Fruit fly (Drosophila melanogaster): ENCODE data around the gene Nep5.

Gene Nep5

dm6 chr3R:27109458-27109857, 45.5 kb upstream of the Nep5 start:
- no peak for TF ChIP-seq Hr83 (GFP tag; optimal IDR thresholded peaks at IDR 0.05; ENCODE audit: poor library complexity, severe bottlenecking)
- no peak for TF ChIP-seq Mio (GFP tag; optimal IDR thresholded peaks at IDR 0.05)
- no peak for TF ChIP-seq br (GFP tag; optimal IDR thresholded peaks at IDR 0.05)
- no peak for TF ChIP-seq CrebA (GFP tag; optimal IDR thresholded peaks at IDR 0.05; ENCODE audit: borderline replicate concordance)
- TF ChIP-seq Dif (GFP tag; optimal IDR thresholded peaks at IDR 0.05; ENCODE audit: partially characterized antibody) = no peak
- no peak for TF ChIP-seq rgr (GFP tag; optimal IDR thresholded peaks at IDR 0.05)
- no peak for TF ChIP-seq Sp1 (GFP tag; optimal IDR thresholded peaks at IDR 0.05)
- no peak for TF ChIP-seq lola (GFP tag; optimal IDR thresholded peaks at IDR 0.05)
- TF ChIP-seq Hr78 (GFP tag; optimal IDR thresholded peaks at IDR 0.05) = no peak
- no peak for TF ChIP-seq Myc (optimal IDR thresholded peaks at IDR 0.05)
- TF ChIP-seq HLH106 (tag; optimal IDR thresholded peaks at IDR 0.05) = no peak
- no peak for TF ChIP-seq Rel (GFP tag; optimal IDR thresholded peaks at IDR 0.05)
- no peak for TF ChIP-seq Rel (tag; optimal IDR thresholded peaks at IDR 0.05)
- no peak for TF ChIP-seq N (GFP tag; optimal IDR thresholded peaks at IDR 0.05)

dm6 chr3R:27108111-27108510, 44.1 kb upstream of the Nep5 start:
- no peak for TF ChIP-seq sage (GFP tag; optimal IDR thresholded peaks at IDR 0.05)
- TF ChIP-seq Myc (optimal IDR thresholded peaks at IDR 0.05) = no peak
- TF ChIP-seq pan (optimal IDR thresholded peaks at IDR 0.05) = no peak
- no peak for TF ChIP-seq GATAd (GFP tag; optimal IDR thresholded peaks at IDR 0.05)
- no peak for TF ChIP-seq Hr78 (GFP tag; optimal IDR thresholded peaks at IDR 0.05)

dm6 chr3R:27106134-27106694, 42.2 kb upstream of the Nep5 start, which contains the start of gene CAH9:
TSS of gene CAH9 (minus strand) at chr3R:27106184.
- TF ChIP-seq psq (GFP tag; optimal IDR thresholded peaks at IDR 0.05) (no peak), Rel (GFP tag; optimal IDR thresholded peaks at IDR 0.05) (no peak), Rel (tag; optimal IDR thresholded peaks at IDR 0.05) (peak; percentile 66)

dm6 chr3R:27105439-27105838, 41.4 kb upstream of the Nep5 start:
- TF ChIP-seq Rel (GFP tag; optimal IDR thresholded peaks at IDR 0.05) (no peak), Rel (tag; optimal IDR thresholded peaks at IDR 0.05) (no peak), CG32264 (GFP tag; optimal IDR thresholded peaks at IDR 0.05) (no peak), dl (GFP tag; optimal IDR thresholded peaks at IDR 0.05; ENCODE audit: insufficient read depth in 1 of 2, partially characterized antibody in 2 of 2) (no peak)

dm6 chr3R:27100930-27101329, 36.9 kb upstream of the Nep5 start, which contains the start of gene Jhbp11:
TSS of gene Jhbp11 (plus strand) at chr3R:27101230.
- TF ChIP-seq dsf (GFP tag; optimal IDR thresholded peaks at IDR 0.05; ENCODE audit: borderline replicate concordance) (no peak), ey (GFP tag; optimal IDR thresholded peaks at IDR 0.05) (no peak)

- TF ChIP-seq Hr83 (GFP tag; optimal IDR thresholded peaks at IDR 0.05; ENCODE audit: poor library complexity, severe bottlenecking) = no peak
- TF ChIP-seq CG32264 (GFP tag; optimal IDR thresholded peaks at IDR 0.05) = no peak
- TF ChIP-seq fru (GFP tag; optimal IDR thresholded peaks at IDR 0.05) = no peak
- TF ChIP-seq Hr78 (GFP tag; optimal IDR thresholded peaks at IDR 0.05) = no peak
- no peak for TF ChIP-seq ey (GFP tag; optimal IDR thresholded peaks at IDR 0.05)
- no peak for TF ChIP-seq Jra (GFP tag; optimal IDR thresholded peaks at IDR 0.05)
- TF ChIP-seq pan (optimal IDR thresholded peaks at IDR 0.05) = no peak
- no peak for TF ChIP-seq h (GFP tag; optimal IDR thresholded peaks at IDR 0.05)
- TF ChIP-seq CrebA (GFP tag; optimal IDR thresholded peaks at IDR 0.05; ENCODE audit: borderline replicate concordance) = no peak
Measured at dm6 chr3R:27099579-27099978, 35.6 kb upstream of the Nep5 start, which contains the start of gene eater. TSS of gene eater (minus strand) at chr3R:27099679.

- TF ChIP-seq woc (GFP tag; optimal IDR thresholded peaks at IDR 0.05) = no peak
- no peak for TF ChIP-seq Dfd (GFP tag; optimal IDR thresholded peaks at IDR 0.05)
- no peak for TF ChIP-seq CrebA (GFP tag; optimal IDR thresholded peaks at IDR 0.05; ENCODE audit: borderline replicate concordance)
- TF ChIP-seq jim (GFP tag; optimal IDR thresholded peaks at IDR 0.05) = no peak
- no peak for TF ChIP-seq Abd-B (GFP tag; optimal IDR thresholded peaks at IDR 0.05)
- no peak for TF ChIP-seq Rel (GFP tag; optimal IDR thresholded peaks at IDR 0.05)
- no peak for TF ChIP-seq Rel (tag; optimal IDR thresholded peaks at IDR 0.05)
- TF ChIP-seq Hr78 (GFP tag; optimal IDR thresholded peaks at IDR 0.05) = no peak
- TF ChIP-seq usp (GFP tag; optimal IDR thresholded peaks at IDR 0.05) = no peak
- no peak for TF ChIP-seq Jra (GFP tag; optimal IDR thresholded peaks at IDR 0.05)
- TF ChIP-seq GATAd (GFP tag; optimal IDR thresholded peaks at IDR 0.05) = no peak
- TF ChIP-seq ey (GFP tag; optimal IDR thresholded peaks at IDR 0.05) = no peak
- no peak for TF ChIP-seq h (GFP tag; optimal IDR thresholded peaks at IDR 0.05)
- TF ChIP-seq psq (GFP tag; optimal IDR thresholded peaks at IDR 0.05) = no peak
- no peak for TF ChIP-seq Mio (GFP tag; optimal IDR thresholded peaks at IDR 0.05)
- TF ChIP-seq dl (GFP tag; optimal IDR thresholded peaks at IDR 0.05; ENCODE audit: insufficient read depth in 1 of 2, partially characterized antibody in 2 of 2) = no peak
- TF ChIP-seq CG9705 (GFP tag; optimal IDR thresholded peaks at IDR 0.05) = no peak
Measured at dm6 chr3R:27098638-27099037, 34.6 kb upstream of the Nep5 start.
